Worm (Caenorhabditis elegans) whole organism, L3 larva: ENCODE results near the gene K10B2.4.

Experiments
- R02D3.7 ChIP-seq: fragments of 150-350 bp; optimal IDR thresholded peaks from 2 replicates; lab custom pipeline; 2014; ENCODE audit warnings: missing biosample characterization, missing genetic modification characterization
- ZK546.5 ChIP-seq: sonication (generic microtip); optimal IDR thresholded peaks from 2 replicates; lab custom pipeline; 2017; ENCODE audit warnings: missing biosample characterization, missing genetic modification characterization
- aly-2 ChIP-seq: fragments of 150-350 bp; optimal IDR thresholded peaks from 2 replicates; lab custom pipeline; 2014; ENCODE audit warnings: missing biosample characterization, missing genetic modification characterization
- ama-1 ChIP-seq: fragments of 150-350 bp; optimal IDR thresholded peaks from 2 replicates; lab custom pipeline; 2018
- ceh-16 ChIP-seq: sonication (generic microtip); optimal IDR thresholded peaks from 2 replicates; lab custom pipeline; 2017; ENCODE audit warnings: missing biosample characterization, missing genetic modification characterization
- ceh-28 ChIP-seq: fragments of 150-350 bp; optimal IDR thresholded peaks from 2 replicates; lab custom pipeline; 2014; ENCODE audit warnings: missing biosample characterization, missing genetic modification reagents, missing genetic modification characterization
- ceh-82 ChIP-seq: fragments of 150-350 bp; optimal IDR thresholded peaks from 2 replicates; lab custom pipeline; 2014; ENCODE audit warnings: missing biosample characterization, missing genetic modification characterization
- ceh-9 ChIP-seq: sonication (generic microtip); optimal IDR thresholded peaks from 2 replicates; lab custom pipeline; 2018; ENCODE audit warnings: missing biosample characterization, missing genetic modification characterization
- daf-12 ChIP-seq: fragments of 150-350 bp; optimal IDR thresholded peaks from 2 replicates; lab custom pipeline; 2014; ENCODE audit warnings: missing biosample characterization, missing genetic modification reagents, missing genetic modification characterization
- egl-27 ChIP-seq: sonication (generic microtip); optimal IDR thresholded peaks from 4 replicates; lab custom pipeline; 2017; ENCODE audit warnings: missing biosample characterization, missing genetic modification reagents, missing genetic modification characterization
- egl-5 ChIP-seq: fragments of 150-350 bp; optimal IDR thresholded peaks from 2 replicates; lab custom pipeline; 2017; ENCODE audit warnings: missing biosample characterization, missing genetic modification reagents, missing genetic modification characterization, inconsistent platforms
- elt-1 ChIP-seq: fragments of 150-350 bp; optimal IDR thresholded peaks from 2 replicates; lab custom pipeline; 2014; ENCODE audit warnings: missing biosample characterization, missing genetic modification characterization
- elt-2 ChIP-seq: sonication (generic microtip); optimal IDR thresholded peaks from 2 replicates; lab custom pipeline; 2016; ENCODE audit warnings: missing genetic modification reagents, mild to moderate bottlenecking, missing genetic modification characterization, missing compliant biosample characterization
- elt-3 ChIP-seq, 3 experiments: fragments of 150-350 bp in 1 of 3; sonication (generic microtip) in 2 of 3; optimal IDR thresholded peaks; 2 replicates in 2 of 3; 4 replicates in 1 of 3; lab custom pipeline; 2014 to 2017; ENCODE audit warnings: missing biosample characterization in 3 of 3, missing genetic modification characterization in 3 of 3
- eor-1 ChIP-seq, 2 experiments: fragments of 150-350 bp; optimal IDR thresholded peaks; 2 replicates each; lab custom pipeline; 2014 to 2018; ENCODE audit warnings: missing biosample characterization in 2 of 2, missing genetic modification characterization in 2 of 2
- fkh-10 ChIP-seq: sonication (generic microtip); optimal IDR thresholded peaks from 2 replicates; lab custom pipeline; 2017; ENCODE audit warnings: missing biosample characterization, missing genetic modification reagents, missing genetic modification characterization
- fkh-2 ChIP-seq: fragments of 150-350 bp; optimal IDR thresholded peaks from 2 replicates; lab custom pipeline; 2014; ENCODE audit warnings: missing biosample characterization, missing genetic modification reagents, missing genetic modification characterization
- fos-1 ChIP-seq: fragments of 150-350 bp; optimal IDR thresholded peaks from 2 replicates; lab custom pipeline; 2014; ENCODE audit warnings: missing biosample characterization, missing genetic modification characterization
- hmg-11 ChIP-seq: sonication (generic microtip); optimal IDR thresholded peaks from 2 replicates; lab custom pipeline; 2016; ENCODE audit warnings: missing genetic modification characterization, missing compliant biosample characterization
- jun-1 ChIP-seq: fragments of 150-350 bp; optimal IDR thresholded peaks from 2 replicates; lab custom pipeline; 2014; ENCODE audit warnings: missing biosample characterization, missing genetic modification reagents, missing genetic modification characterization
- lin-15B ChIP-seq: fragments of 150-350 bp; optimal IDR thresholded peaks from 2 replicates; lab custom pipeline; 2014; ENCODE audit warnings: missing biosample characterization, missing genetic modification characterization
- lin-39 ChIP-seq: fragments of 150-350 bp; optimal IDR thresholded peaks from 2 replicates; lab custom pipeline; 2018; ENCODE audit warnings: missing biosample characterization, missing genetic modification reagents, missing genetic modification characterization
- lsy-12 ChIP-seq: sonication (generic microtip); optimal IDR thresholded peaks from 2 replicates; lab custom pipeline; 2016; ENCODE audit warnings: mild to moderate bottlenecking, missing genetic modification characterization, missing compliant biosample characterization
- mdl-1 ChIP-seq: fragments of 150-350 bp; optimal IDR thresholded peaks from 2 replicates; lab custom pipeline; 2014; ENCODE audit warnings: missing biosample characterization, missing genetic modification characterization
- mml-1 ChIP-seq: fragments of 150-350 bp; sonication (generic microtip); optimal IDR thresholded peaks from 3 replicates; lab custom pipeline; 2014; ENCODE audit warnings: missing biosample characterization, missing genetic modification characterization
- nfya-1 ChIP-seq: sonication (generic microtip); optimal IDR thresholded peaks from 2 replicates; lab custom pipeline; 2017; ENCODE audit warnings: missing genetic modification characterization, mild to moderate bottlenecking, missing compliant biosample characterization, antibody characterized with exemption, moderate library complexity; ENCODE audit not compliant: insufficient read depth
- nhr-11 ChIP-seq: fragments of 150-350 bp; optimal IDR thresholded peaks from 2 replicates; lab custom pipeline; 2014; ENCODE audit warnings: missing biosample characterization, missing genetic modification characterization
- nhr-12 ChIP-seq: fragments of 150-350 bp; optimal IDR thresholded peaks from 2 replicates; lab custom pipeline; 2014; ENCODE audit warnings: missing biosample characterization, missing genetic modification characterization
- nhr-23 ChIP-seq: fragments of 150-350 bp; optimal IDR thresholded peaks from 2 replicates; lab custom pipeline; 2014; ENCODE audit warnings: missing biosample characterization, missing genetic modification reagents, missing genetic modification characterization
- nhr-237 ChIP-seq: fragments of 150-350 bp; optimal IDR thresholded peaks from 2 replicates; lab custom pipeline; 2014; ENCODE audit warnings: missing biosample characterization, missing genetic modification characterization
- nhr-25 ChIP-seq: sonication (generic microtip); optimal IDR thresholded peaks from 2 replicates; lab custom pipeline; 2017; ENCODE audit warnings: missing biosample characterization, missing genetic modification characterization
- nhr-28 ChIP-seq: fragments of 150-350 bp; optimal IDR thresholded peaks from 2 replicates; lab custom pipeline; 2014; ENCODE audit warnings: missing biosample characterization, missing genetic modification characterization
- nhr-43 ChIP-seq: sonication (generic microtip); optimal IDR thresholded peaks from 2 replicates; lab custom pipeline; 2016; ENCODE audit warnings: mild to moderate bottlenecking, missing genetic modification characterization, missing compliant biosample characterization; ENCODE audit not compliant: poor library complexity, severe bottlenecking
- nhr-67 ChIP-seq: fragments of 150-350 bp; optimal IDR thresholded peaks from 2 replicates; lab custom pipeline; 2014; ENCODE audit warnings: missing biosample characterization, missing genetic modification characterization
- nhr-76 ChIP-seq: fragments of 150-350 bp; sonication (generic microtip); optimal IDR thresholded peaks from 5 replicates; lab custom pipeline; 2014; ENCODE audit warnings: missing biosample characterization, missing genetic modification characterization
- nhr-77 ChIP-seq: fragments of 150-350 bp; optimal IDR thresholded peaks from 2 replicates; lab custom pipeline; 2014; ENCODE audit warnings: missing biosample characterization, missing genetic modification characterization
- pha-4 ChIP-seq: fragments of 150-350 bp; optimal IDR thresholded peaks from 2 replicates; lab custom pipeline; 2014; ENCODE audit warnings: missing biosample characterization, missing genetic modification reagents, missing genetic modification characterization
- pqm-1 ChIP-seq: fragments of 150-350 bp; optimal IDR thresholded peaks from 2 replicates; lab custom pipeline; 2017; ENCODE audit warnings: missing biosample characterization, missing genetic modification characterization, inconsistent platforms
- sea-2 ChIP-seq: fragments of 150-350 bp; sonication (generic microtip); optimal IDR thresholded peaks from 4 replicates; lab custom pipeline; 2014; ENCODE audit warnings: missing biosample characterization, missing genetic modification reagents, missing genetic modification characterization
- skn-1 ChIP-seq: fragments of 150-350 bp; optimal IDR thresholded peaks from 2 replicates; lab custom pipeline; 2014; ENCODE audit warnings: missing biosample characterization, missing genetic modification characterization
- snpc-4 ChIP-seq: fragments of 150-350 bp; optimal IDR thresholded peaks from 2 replicates; lab custom pipeline; 2014; ENCODE audit warnings: missing biosample characterization, missing genetic modification characterization
- tbx-2 ChIP-seq: sonication (generic microtip); optimal IDR thresholded peaks from 2 replicates; lab custom pipeline; 2016; ENCODE audit warnings: mild to moderate bottlenecking, missing genetic modification characterization, missing compliant biosample characterization
- unc-39 ChIP-seq: sonication (generic microtip); optimal IDR thresholded peaks from 4 replicates; lab custom pipeline; 2017; ENCODE audit warnings: missing biosample characterization, missing genetic modification characterization
- unc-62 ChIP-seq: fragments of 150-350 bp; sonication (generic microtip); optimal IDR thresholded peaks from 4 replicates; lab custom pipeline; 2014; ENCODE audit warnings: missing biosample characterization, missing genetic modification reagents, missing genetic modification characterization
- zag-1 ChIP-seq: fragments of 150-350 bp; optimal IDR thresholded peaks from 2 replicates; lab custom pipeline; 2014; ENCODE audit warnings: missing biosample characterization, missing genetic modification characterization
- ztf-11 ChIP-seq: fragments of 150-350 bp; optimal IDR thresholded peaks from 2 replicates; lab custom pipeline; 2014; ENCODE audit warnings: missing biosample characterization, missing genetic modification characterization
- ztf-4 ChIP-seq: fragments of 150-350 bp; optimal IDR thresholded peaks from 2 replicates; lab custom pipeline; 2014; ENCODE audit warnings: missing biosample characterization, missing genetic modification characterization

The K10B2.4 gene

ce11 chrII:6355396-6356346, 5.1 kb downstream of the K10B2.4 start, which contains the start of gene C32D5.11:
C32D5.11 (minus strand) TSS chrII:6355446.
- TF ChIP-seq mdl-1 (tag; lab: Kevin White, UChicago): no peak
- no peak for TF ChIP-seq mml-1 (tag; lab: Kevin White, UChicago)
- peak; percentile 43 for TF ChIP-seq hmg-11 (tag; lab: Kevin White, UChicago)
- TF ChIP-seq sea-2 (GFP tag; lab: Kevin White, UChicago): no peak
- peak; percentile 49 for TF ChIP-seq elt-1 (tag; lab: Kevin White, UChicago)
- peak; percentile 36 for TF ChIP-seq nhr-43 (tag; lab: Kevin White, UChicago)
- peak; percentile 74 for TF ChIP-seq lsy-12 (tag; lab: Kevin White, UChicago)
- TF ChIP-seq unc-62 (GFP tag; lab: Kevin White, UChicago): no peak
- TF ChIP-seq nfya-1 (tag; lab: Kevin White, UChicago): peak; percentile 78
- TF ChIP-seq nhr-25 (tag; lab: Kevin White, UChicago): peak; percentile 50
- TF ChIP-seq ceh-82 (tag; lab: Kevin White, UChicago): no peak
- TF ChIP-seq nhr-28 (tag; lab: Kevin White, UChicago): no peak
- no peak for TF ChIP-seq egl-27 (tag; lab: Kevin White, UChicago)
- no peak for TF ChIP-seq R02D3.7 (tag; lab: Kevin White, UChicago)
- TF ChIP-seq elt-2 (tag; lab: Kevin White, UChicago): peak; percentile 35
- peak; percentile 27 for TF ChIP-seq tbx-2
- peak; percentile 79 for TF ChIP-seq nhr-23 (tag; lab: Kevin White, UChicago)
- peak; percentile 11 for TF ChIP-seq ceh-28 (tag; lab: Kevin White, UChicago)
- peak; percentile 88 for TF ChIP-seq snpc-4 (tag; lab: Kevin White, UChicago)
- peak; percentile 78 for TF ChIP-seq lin-15B (tag; lab: Kevin White, UChicago)
- no peak for TF ChIP-seq jun-1 (tag; lab: Kevin White, UChicago)
- TF ChIP-seq lin-39 (tag; lab: Kevin White, UChicago): peak; percentile 84
- no peak for TF ChIP-seq ztf-11
- TF ChIP-seq zag-1 (tag; lab: Kevin White, UChicago): no peak
- peak; percentile 65 for TF ChIP-seq pqm-1
- TF ChIP-seq unc-39: no peak
- no peak for TF ChIP-seq fkh-2
- TF ChIP-seq pha-4 (tag; lab: Kevin White, UChicago): peak; percentile 72
- TF ChIP-seq elt-3 (tag; optimal IDR thresholded peaks at IDR 0.05; lab: Kevin White, UChicago): no peak
- TF ChIP-seq nhr-76 (tag; lab: Kevin White, UChicago): no peak
- TF ChIP-seq skn-1: peak; percentile 35
- no peak for TF ChIP-seq fkh-10
- no peak for TF ChIP-seq ama-1 (lab: Kevin White, UChicago)
- no peak for TF ChIP-seq aly-2 (tag; lab: Kevin White, UChicago)
- no peak for TF ChIP-seq nhr-67
- no peak for TF ChIP-seq ztf-4 (tag; lab: Kevin White, UChicago)
- TF ChIP-seq nhr-11: peak; percentile 24
- TF ChIP-seq nhr-12 (tag; lab: Kevin White, UChicago): no peak
- TF ChIP-seq ZK546.5: no peak
- no peak for TF ChIP-seq fos-1 (tag; lab: Kevin White, UChicago)
- no peak for TF ChIP-seq nhr-237
- no peak for TF ChIP-seq egl-5 (tag; lab: Kevin White, UChicago)
- no peak for TF ChIP-seq eor-1 (tag; optimal IDR thresholded peaks at IDR 0.05; lab: Kevin White, UChicago)
- no peak for TF ChIP-seq ceh-16
- TF ChIP-seq ceh-9 (tag; lab: Kevin White, UChicago): no peak
- no peak for TF ChIP-seq daf-12
- TF ChIP-seq nhr-77 (tag; lab: Kevin White, UChicago): no peak
